Worm (Caenorhabditis elegans): ENCODE data around the gene C54G7.1.

DNA sequence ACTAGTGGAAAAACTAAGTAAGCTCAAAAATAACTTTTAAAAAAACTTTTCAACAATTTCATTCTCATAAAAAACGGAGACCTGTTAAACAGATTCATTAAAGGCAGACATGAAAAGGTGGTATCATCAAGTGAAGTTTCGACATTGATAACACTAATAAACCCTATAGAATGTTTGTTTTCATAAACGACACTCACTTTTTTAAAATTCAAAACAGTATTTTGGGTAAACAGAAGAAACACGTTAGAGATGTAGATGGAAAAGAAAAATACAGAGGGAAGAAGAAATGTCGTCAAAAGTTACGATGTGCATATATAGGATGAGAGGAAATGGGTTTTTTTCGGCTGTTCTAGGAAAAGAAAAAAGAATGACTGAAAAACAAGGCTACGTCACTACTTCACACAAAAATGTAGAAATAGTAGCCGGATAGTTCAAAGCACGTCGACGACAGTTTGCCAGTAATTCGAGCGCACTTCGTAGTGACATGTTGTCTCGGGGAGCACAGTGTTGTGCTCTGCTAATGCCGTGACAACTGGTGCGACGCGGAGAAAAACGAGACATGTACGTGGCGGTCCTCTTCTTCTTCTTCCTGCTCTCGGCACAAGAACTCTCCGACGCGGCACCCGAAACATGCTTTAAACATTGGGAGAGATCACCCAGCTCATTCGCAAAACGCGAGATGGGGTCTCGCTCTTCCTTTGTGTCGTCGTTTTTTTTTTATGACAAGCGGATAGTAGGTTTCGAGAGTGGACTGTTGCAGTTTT, 34.5 kb upstream of the C54G7.1 start:
- TF ChIP-seq elt-2 (tag; optimal IDR thresholded peaks at IDR 0.05) = no peak
- TF ChIP-seq pha-4 (tag; optimal IDR thresholded peaks at IDR 0.05) = no peak

Data from whole organism, late embryonic.